Fruit fly (Drosophila melanogaster) Kc167 (cell line): ENCODE data around the gene CG7379.

Experiments
- h ChIP-seq: fragments of >200 bp; optimal IDR thresholded peaks from 3 replicates; lab custom pipeline; 2018; ENCODE audit warnings: missing external identifiers
- insv ChIP-seq: fragments of >200 bp; optimal IDR thresholded peaks from 3 replicates; lab custom pipeline; 2018; ENCODE audit warnings: missing external identifiers

dm6 chr3R:17776952-17777407 lies 21.1 kb downstream of the CG7379 start:
- no peak for TF ChIP-seq insv (lab: Kevin White, UChicago)
- no peak for TF ChIP-seq h (lab: Kevin White, UChicago)
